Fruit fly (Drosophila melanogaster) whole organism, embryonic: ENCODE data around the gene CG10628.
A peak's percentile ranks its signal among the peaks of the same experiment; 100 is the strongest.

Experiments used
- CG12769 ChIP-seq: fragments of 200-800 bp; sonication (Bioruptor generic); optimal IDR thresholded peaks from 2 replicates; lab custom pipeline; 2019; ENCODE audit warnings: missing biosample characterization, mild to moderate bottlenecking, missing genetic modification characterization, moderate library complexity
- CG14014 ChIP-seq: fragments of 200-800 bp; sonication (Bioruptor generic); IDR thresholded peaks from 2 replicates; pipeline ENCODE4 v1.3.6; 2022; ENCODE audit warnings: missing biosample characterization, missing genetic modification characterization
- CG15011 ChIP-seq: fragments of 200-800 bp; sonication (Bioruptor generic); optimal IDR thresholded peaks from 3 replicates; lab custom pipeline; 2018; ENCODE audit warnings: missing biosample characterization, mild to moderate bottlenecking, missing genetic modification characterization
- CG15073 ChIP-seq: fragments of 200-800 bp; sonication (Bioruptor generic); optimal IDR thresholded peaks from 2 replicates; lab custom pipeline; 2016; ENCODE audit warnings: missing biosample characterization, missing genetic modification characterization
- CG1647 ChIP-seq: fragments of 200-800 bp; sonication (Bioruptor generic); optimal IDR thresholded peaks from 3 replicates; lab custom pipeline; 2016; ENCODE audit warnings: missing biosample characterization, missing genetic modification characterization
- CG16863 ChIP-seq: fragments of 200-800 bp; sonication (Bioruptor generic); optimal IDR thresholded peaks from 3 replicates; lab custom pipeline; 2016; ENCODE audit warnings: missing biosample characterization, missing genetic modification characterization
- CG17359 ChIP-seq: fragments of 200-800 bp; sonication (Bioruptor generic); optimal IDR thresholded peaks from 3 replicates; lab custom pipeline; 2018; ENCODE audit warnings: missing biosample characterization, mild to moderate bottlenecking, missing genetic modification characterization, moderate library complexity
- CG17568 ChIP-seq: fragments of 200-800 bp; sonication (Bioruptor generic); optimal IDR thresholded peaks from 2 replicates; lab custom pipeline; 2018; ENCODE audit warnings: missing biosample characterization, mild to moderate bottlenecking, missing genetic modification characterization, moderate library complexity
- CG30020 ChIP-seq: fragments of 200-800 bp; optimal IDR thresholded peaks from 2 replicates; lab custom pipeline; 2019; ENCODE audit warnings: missing biosample characterization, mild to moderate bottlenecking, missing genetic modification characterization, moderate library complexity
- CG3726 ChIP-seq: fragments of 200-800 bp; sonication (Bioruptor generic); IDR thresholded peaks from 3 replicates; pipeline ENCODE4, ENCODE4 v1.3.6; 2022; ENCODE audit warnings: missing biosample characterization, missing genetic modification characterization
- CG4328 ChIP-seq: fragments of 200-800 bp; sonication (Bioruptor generic); optimal IDR thresholded peaks from 3 replicates; lab custom pipeline; 2017; ENCODE audit warnings: missing biosample characterization, missing genetic modification reagents, missing genetic modification characterization
- CG4404 ChIP-seq: fragments of 200-800 bp; sonication (Bioruptor generic); IDR thresholded peaks from 2 replicates; pipeline ENCODE4 v1.3.6; 2022; ENCODE audit warnings: missing biosample characterization, missing genetic modification characterization
- CG4617 ChIP-seq: fragments of 200-800 bp; sonication (Bioruptor generic); optimal IDR thresholded peaks from 3 replicates; lab custom pipeline; 2016; ENCODE audit warnings: missing biosample characterization, missing genetic modification characterization, borderline replicate concordance
- CG6813 ChIP-seq: fragments of 200-800 bp; sonication (Bioruptor generic); optimal IDR thresholded peaks from 2 replicates; lab custom pipeline; 2017; ENCODE audit warnings: missing biosample characterization, missing genetic modification characterization, mild to moderate bottlenecking, moderate library complexity, missing genetic modification reagents
- CG7839 ChIP-seq: fragments of 200-800 bp; sonication (Bioruptor generic); optimal IDR thresholded peaks from 3 replicates; lab custom pipeline; 2018; ENCODE audit warnings: missing biosample characterization, mild to moderate bottlenecking, missing genetic modification characterization, moderate library complexity
- CG7928 ChIP-seq: fragments of 200-800 bp; sonication (Bioruptor generic); optimal IDR thresholded peaks from 2 replicates; lab custom pipeline; 2017; ENCODE audit warnings: missing biosample characterization, mild to moderate bottlenecking, missing genetic modification characterization
- CG8765 ChIP-seq: fragments of 200-800 bp; sonication (Bioruptor generic); IDR thresholded peaks from 2 replicates; pipeline ENCODE4 v1.3.6; 2022; ENCODE audit warnings: missing biosample characterization, missing genetic modification characterization
- Doc3 ChIP-seq: fragments of 200-800 bp; sonication (Bioruptor generic); IDR thresholded peaks from 3 replicates; pipeline ENCODE4 v1.3.6; 2022; ENCODE audit warnings: missing biosample characterization, missing genetic modification characterization; ENCODE audit not compliant: partially characterized antibody
- Gsc ChIP-seq: fragments of 200-800 bp; sonication (Bioruptor generic); IDR thresholded peaks from 2 replicates; pipeline ENCODE4 v1.3.6; 2022; ENCODE audit warnings: missing biosample characterization, missing genetic modification characterization
- H2.0 ChIP-seq: fragments of 200-800 bp; sonication (Bioruptor generic); IDR thresholded peaks from 2 replicates; pipeline ENCODE4 v1.3.6; 2022; ENCODE audit warnings: missing biosample characterization, missing genetic modification characterization
- HHEX ChIP-seq: fragments of 200-800 bp; sonication (Bioruptor generic); optimal IDR thresholded peaks from 3 replicates; lab custom pipeline; 2017; ENCODE audit warnings: missing biosample characterization, mild to moderate bottlenecking, missing genetic modification characterization, missing genetic modification reagents
- HLH4C ChIP-seq: fragments of 200-800 bp; sonication (Bioruptor generic); IDR thresholded peaks from 3 replicates; pipeline ENCODE4 v1.3.6; 2022; ENCODE audit warnings: missing biosample characterization, missing genetic modification characterization; ENCODE audit not compliant: partially characterized antibody
- HLH54F ChIP-seq: fragments of 200-800 bp; sonication (Bioruptor generic); optimal IDR thresholded peaks from 3 replicates; lab custom pipeline; 2016; ENCODE audit warnings: missing biosample characterization, missing genetic modification characterization
- MESR4 ChIP-seq: fragments of 200-800 bp; sonication (Bioruptor generic); optimal IDR thresholded peaks from 2 replicates; lab custom pipeline; 2018; ENCODE audit warnings: missing biosample characterization, mild to moderate bottlenecking, missing genetic modification characterization, moderate library complexity
- Myb ChIP-seq: fragments of 200-800 bp; sonication (Bioruptor generic); optimal IDR thresholded peaks from 2 replicates; lab custom pipeline; 2016; ENCODE audit warnings: missing biosample characterization, missing genetic modification characterization
- Neu2 ChIP-seq: fragments of 200-800 bp; sonication (Bioruptor generic); optimal IDR thresholded peaks from 3 replicates; lab custom pipeline; 2016; ENCODE audit warnings: missing biosample characterization, missing genetic modification characterization, borderline replicate concordance
- Sin3A ChIP-seq: fragments of >200 bp; optimal IDR thresholded peaks from 2 replicates; lab custom pipeline; 2018
- Tbp ChIP-seq: fragments of >200 bp; optimal IDR thresholded peaks from 2 replicates; lab custom pipeline; 2018; ENCODE audit warnings: missing biosample characterization, missing genetic modification characterization
- aop ChIP-seq: fragments of 200-800 bp; sonication (Bioruptor generic); IDR thresholded peaks from 2 replicates; pipeline ENCODE4 v1.3.6; 2022; ENCODE audit warnings: missing biosample characterization, missing genetic modification characterization
- ara ChIP-seq: fragments of 200-800 bp; sonication (Bioruptor generic); IDR thresholded peaks from 2 replicates; pipeline ENCODE4 v1.3.6; 2022; ENCODE audit warnings: missing biosample characterization, missing genetic modification characterization
- croc ChIP-seq: fragments of 200-800 bp; sonication (Bioruptor generic); conservative IDR thresholded peaks from 3 replicates; pipeline ENCODE4 v1.3.6; 2022; ENCODE audit warnings: missing biosample characterization, missing genetic modification characterization
- da ChIP-seq: fragments of 200-800 bp; sonication (Bioruptor generic); optimal IDR thresholded peaks from 2 replicates; lab custom pipeline; 2016; ENCODE audit warnings: missing biosample characterization, missing genetic modification characterization
- dmrt11E ChIP-seq: fragments of 200-800 bp; sonication (Bioruptor generic); optimal IDR thresholded peaks from 3 replicates; lab custom pipeline; 2018; ENCODE audit warnings: missing biosample characterization, mild to moderate bottlenecking, missing genetic modification characterization, moderate library complexity
- dpn ChIP-seq, 2 experiments: fragments of 200-800 bp; sonication (Bioruptor generic); optimal IDR thresholded peaks; 3 replicates each; lab custom pipeline; 2016; ENCODE audit warnings: missing biosample characterization in 2 of 2, missing genetic modification characterization in 2 of 2
- emc ChIP-seq: fragments of 200-800 bp; sonication (Bioruptor generic); optimal IDR thresholded peaks from 2 replicates; lab custom pipeline; 2016; ENCODE audit warnings: missing biosample characterization, missing genetic modification characterization
- eyg ChIP-seq: fragments of 200-800 bp; sonication (Bioruptor generic); optimal IDR thresholded peaks from 3 replicates; lab custom pipeline; 2016; ENCODE audit warnings: missing biosample characterization, missing genetic modification characterization
- fd64A ChIP-seq: fragments of 200-800 bp; sonication (Bioruptor generic); optimal IDR thresholded peaks from 3 replicates; lab custom pipeline; 2018; ENCODE audit warnings: missing biosample characterization, mild to moderate bottlenecking, missing genetic modification characterization
- gfzf ChIP-seq: fragments of 200-800 bp; sonication (Bioruptor generic); optimal IDR thresholded peaks from 2 replicates; lab custom pipeline; 2016; ENCODE audit warnings: missing biosample characterization, mild to moderate bottlenecking, missing genetic modification characterization, moderate library complexity
- jigr1 ChIP-seq: fragments of 200-800 bp; sonication (Bioruptor generic); IDR thresholded peaks from 3 replicates; pipeline ENCODE4 v1.3.6; 2022; ENCODE audit warnings: missing biosample characterization, missing genetic modification characterization
- knrl ChIP-seq: fragments of 200-800 bp; sonication (Bioruptor generic); IDR thresholded peaks from 3 replicates; pipeline ENCODE4 v1.3.6; 2022; ENCODE audit warnings: missing biosample characterization, missing genetic modification characterization; ENCODE audit not compliant: partially characterized antibody
- lab ChIP-seq: fragments of 200-800 bp; sonication (Bioruptor generic); optimal IDR thresholded peaks from 3 replicates; lab custom pipeline; 2017; ENCODE audit warnings: missing biosample characterization, missing genetic modification characterization, mild to moderate bottlenecking, moderate library complexity, missing genetic modification reagents
- lbe ChIP-seq: fragments of 200-800 bp; sonication (Bioruptor generic); optimal IDR thresholded peaks from 2 replicates; lab custom pipeline; 2016; ENCODE audit warnings: missing biosample characterization, mild to moderate bottlenecking, missing genetic modification characterization
- mirr ChIP-seq: fragments of 200-800 bp; sonication (Bioruptor generic); optimal IDR thresholded peaks from 3 replicates; lab custom pipeline; 2018; ENCODE audit warnings: missing biosample characterization, mild to moderate bottlenecking, missing genetic modification characterization
- nerfin-1 ChIP-seq: fragments of 200-800 bp; sonication (Bioruptor generic); optimal IDR thresholded peaks from 3 replicates; lab custom pipeline; 2019; ENCODE audit warnings: missing biosample characterization, mild to moderate bottlenecking, missing genetic modification characterization, moderate library complexity
- pho ChIP-seq: fragments of 200-800 bp; sonication (Bioruptor generic); optimal IDR thresholded peaks from 2 replicates; lab custom pipeline; 2016; ENCODE audit warnings: missing biosample characterization, missing genetic modification characterization
- pum ChIP-seq: fragments of 200-800 bp; sonication (Bioruptor generic); optimal IDR thresholded peaks from 2 replicates; lab custom pipeline; 2016; ENCODE audit warnings: missing biosample characterization, missing genetic modification characterization
- repo ChIP-seq: fragments of 200-800 bp; sonication (Bioruptor generic); optimal IDR thresholded peaks from 2 replicates; lab custom pipeline; 2016; ENCODE audit warnings: missing biosample characterization, missing genetic modification characterization
- rib ChIP-seq: fragments of 200-800 bp; sonication (Bioruptor generic); IDR thresholded peaks from 2 replicates; pipeline ENCODE4 v1.3.6; 2022; ENCODE audit warnings: missing biosample characterization, missing genetic modification characterization
- salm ChIP-seq: fragments of 200-800 bp; sonication (Bioruptor generic); optimal IDR thresholded peaks from 2 replicates; lab custom pipeline; 2018; ENCODE audit warnings: missing biosample characterization, mild to moderate bottlenecking, missing genetic modification characterization
- sd ChIP-seq: fragments of 200-800 bp; sonication (Bioruptor generic); optimal IDR thresholded peaks from 3 replicates; lab custom pipeline; 2018; ENCODE audit warnings: missing biosample characterization, mild to moderate bottlenecking, missing genetic modification characterization, moderate library complexity
- sima ChIP-seq: fragments of 200-800 bp; sonication (Bioruptor generic); optimal IDR thresholded peaks from 2 replicates; lab custom pipeline; 2016; ENCODE audit warnings: missing biosample characterization, missing genetic modification characterization
- slp2 ChIP-seq: fragments of 200-800 bp; sonication (Bioruptor generic); optimal IDR thresholded peaks from 2 replicates; lab custom pipeline; 2016; ENCODE audit warnings: missing biosample characterization, missing genetic modification characterization

CG10628 gene

dm6 chr2L:19799940-19800339, 41.5 kb upstream of the CG10628 start (continued):
- TF ChIP-seq MESR4 (GFP tag; lab: Kevin White, UChicago): no peak
- TF ChIP-seq rib (GFP tag; lab: Robert Waterston, UW): no peak
- TF ChIP-seq CG1647 (GFP tag; lab: Kevin White, UChicago): no peak
- no peak; the same call in 1 of the 2 replicates for TF ChIP-seq H2.0 (GFP tag; lab: Robert Waterston, UW)
- no peak for TF ChIP-seq CG16863 (GFP tag; lab: Kevin White, UChicago)
- TF ChIP-seq sd (tag; lab: Kevin White, UChicago): no peak
- TF ChIP-seq nerfin-1 (tag; lab: Kevin White, UChicago): no peak
- no peak for TF ChIP-seq Sin3A
- TF ChIP-seq lab (GFP tag; lab: Kevin White, UChicago): peak; percentile 48
- TF ChIP-seq repo (GFP tag; lab: Kevin White, UChicago): no peak
- no peak for TF ChIP-seq ara (GFP tag; lab: Robert Waterston, UW)
- no peak for TF ChIP-seq HLH54F (GFP tag; lab: Kevin White, UChicago)
- no peak for TF ChIP-seq CG4404 (GFP tag; lab: Robert Waterston, UW)
- TF ChIP-seq emc (GFP tag; lab: Kevin White, UChicago): no peak
- no peak for TF ChIP-seq HLH4C
- TF ChIP-seq CG8765 (GFP tag; lab: Robert Waterston, UW): no peak
- no peak for TF ChIP-seq CG6813 (GFP tag; lab: Kevin White, UChicago)
- TF ChIP-seq mirr: no peak
- TF ChIP-seq Doc3: no peak
- no peak for TF ChIP-seq CG7928 (GFP tag; lab: Kevin White, UChicago)
- TF ChIP-seq Myb (GFP tag; lab: Kevin White, UChicago): no peak
- TF ChIP-seq pho (GFP tag; lab: Kevin White, UChicago): no peak
- TF ChIP-seq salm: no peak
- no peak for TF ChIP-seq da (GFP tag; lab: Kevin White, UChicago)
- TF ChIP-seq jigr1 (GFP tag; lab: Robert Waterston, UW): no peak
- TF ChIP-seq dpn (GFP tag; optimal IDR thresholded peaks at IDR 0.05; lab: Kevin White, UChicago): no peak
- TF ChIP-seq CG30020 (tag; lab: Kevin White, UChicago): no peak
- TF ChIP-seq Tbp (GFP tag; lab: Kevin White, UChicago): no peak
- TF ChIP-seq HHEX: peak; percentile 28
- no peak for TF ChIP-seq CG14014 (GFP tag; lab: Robert Waterston, UW)
- no peak for TF ChIP-seq croc (GFP tag; lab: Robert Waterston, UW)
- TF ChIP-seq CG17359 (tag; lab: Kevin White, UChicago): peak; percentile 55
- TF ChIP-seq CG15011: no peak
- no peak for TF ChIP-seq sima (GFP tag; lab: Kevin White, UChicago)
- TF ChIP-seq pum (GFP tag; lab: Kevin White, UChicago): no peak
- peak; percentile 15 for TF ChIP-seq CG12769
- TF ChIP-seq CG17568 (GFP tag; lab: Kevin White, UChicago): no peak
- no peak for TF ChIP-seq CG15073
- no peak for TF ChIP-seq Gsc
- TF ChIP-seq aop (GFP tag; lab: Robert Waterston, UW): no peak
- TF ChIP-seq CG4328: no peak
- TF ChIP-seq CG7839: peak; percentile 54
- TF ChIP-seq fd64A (GFP tag; lab: Kevin White, UChicago): no peak
- no peak for TF ChIP-seq knrl (GFP tag; lab: Robert Waterston, UW)
- no peak for TF ChIP-seq CG3726 (GFP tag; lab: Robert Waterston, UW)
- TF ChIP-seq lbe (GFP tag; lab: Kevin White, UChicago): no peak
- no peak for TF ChIP-seq CG4617 (GFP tag; lab: Kevin White, UChicago)
- TF ChIP-seq dmrt11E (tag; lab: Kevin White, UChicago): peak; percentile 21
- TF ChIP-seq gfzf: no peak
- TF ChIP-seq slp2 (GFP tag; lab: Kevin White, UChicago): no peak
- no peak for TF ChIP-seq Neu2 (GFP tag; lab: Kevin White, UChicago)
- no peak for TF ChIP-seq eyg (GFP tag; lab: Kevin White, UChicago)
